Worm (Caenorhabditis elegans): Measurements from ENCODE around the gene F37C4.8.

ce11 chrIV:3848985-3849384 is 32.0 kb downstream of the F37C4.8 start:
- TF ChIP-seq ztf-11 (tag; optimal IDR thresholded peaks at IDR 0.05), result no peak
- no peak for TF ChIP-seq snpc-4 (tag; optimal IDR thresholded peaks at IDR 0.05)
- no peak for TF ChIP-seq lsy-2 (tag; optimal IDR thresholded peaks at IDR 0.05)
- TF ChIP-seq nhr-28 (tag; optimal IDR thresholded peaks at IDR 0.05), result no peak
- no peak for TF ChIP-seq nhr-12 (tag; optimal IDR thresholded peaks at IDR 0.05)
- TF ChIP-seq lin-32 (GFP tag; optimal IDR thresholded peaks at IDR 0.05), result peak; percentile 65
- TF ChIP-seq unc-62 (GFP tag; optimal IDR thresholded peaks at IDR 0.05), result no peak
- TF ChIP-seq elt-3 (tag; optimal IDR thresholded peaks at IDR 0.05), result no peak
- TF ChIP-seq ceh-43 (GFP tag; optimal IDR thresholded peaks at IDR 0.05), result peak; percentile 52
- TF ChIP-seq sptf-1 (tag; optimal IDR thresholded peaks at IDR 0.05), result no peak
- TF ChIP-seq unc-39 (tag; optimal IDR thresholded peaks at IDR 0.05), result no peak
- no peak for TF ChIP-seq pha-4 (tag; optimal IDR thresholded peaks at IDR 0.05)
- no peak for TF ChIP-seq blmp-1 (tag; optimal IDR thresholded peaks at IDR 0.05)
